Fruit fly (Drosophila melanogaster) whole organism, embryonic: ENCODE results near the gene lok.

ENCODE experiments used
- Aef1 ChIP-seq: fragments of 200-800 bp; sonication (Bioruptor generic); IDR thresholded peaks from 3 replicates; pipeline ENCODE4 v1.3.6; 2022; ENCODE audit warnings: missing biosample characterization, missing genetic modification characterization
- CG11398 ChIP-seq: fragments of 200-800 bp; sonication (Bioruptor generic); optimal IDR thresholded peaks from 2 replicates; lab custom pipeline; 2016; ENCODE audit warnings: missing biosample characterization, missing genetic modification characterization
- CG11456 ChIP-seq: fragments of 200-800 bp; sonication (Bioruptor generic); IDR thresholded peaks from 3 replicates; pipeline ENCODE4 v1.3.6; 2022; ENCODE audit warnings: missing biosample characterization, missing genetic modification characterization
- CG12236 ChIP-seq: fragments of 200-800 bp; sonication (Bioruptor generic); optimal IDR thresholded peaks from 2 replicates; lab custom pipeline; 2016; ENCODE audit warnings: missing biosample characterization, missing genetic modification characterization
- CG1233 ChIP-seq: fragments of 200-800 bp; sonication (Bioruptor generic); optimal IDR thresholded peaks from 4 replicates; lab custom pipeline; 2018; ENCODE audit warnings: missing biosample characterization, mild to moderate bottlenecking, missing genetic modification characterization
- CG15011 ChIP-seq: fragments of 200-800 bp; sonication (Bioruptor generic); optimal IDR thresholded peaks from 3 replicates; lab custom pipeline; 2018; ENCODE audit warnings: missing biosample characterization, mild to moderate bottlenecking, missing genetic modification characterization
- CG15479 ChIP-seq: fragments of 200-800 bp; sonication (Bioruptor generic); optimal IDR thresholded peaks from 3 replicates; lab custom pipeline; 2019; ENCODE audit warnings: missing biosample characterization, mild to moderate bottlenecking, missing genetic modification characterization, moderate library complexity
- CG16813 ChIP-seq: fragments of 200-800 bp; sonication (Bioruptor generic); IDR thresholded peaks from 3 replicates; pipeline ENCODE4 v1.3.6; 2022; ENCODE audit warnings: missing biosample characterization, missing genetic modification characterization; ENCODE audit not compliant: partially characterized antibody
- CG18599 ChIP-seq: fragments of 200-800 bp; sonication (Bioruptor generic); optimal IDR thresholded peaks from 3 replicates; lab custom pipeline; 2017; ENCODE audit warnings: missing biosample characterization, missing genetic modification characterization, mild to moderate bottlenecking, moderate library complexity, missing genetic modification reagents
- CG3163 ChIP-seq: fragments of 200-800 bp; sonication (Bioruptor generic); optimal IDR thresholded peaks from 3 replicates; lab custom pipeline; 2016; ENCODE audit warnings: missing biosample characterization, missing genetic modification characterization
- CG32532 ChIP-seq: fragments of 200-800 bp; sonication (Bioruptor generic); IDR thresholded peaks from 2 replicates; pipeline ENCODE4 v1.3.6; 2022; ENCODE audit warnings: missing biosample characterization, missing genetic modification characterization
- CG3726 ChIP-seq: fragments of 200-800 bp; sonication (Bioruptor generic); IDR thresholded peaks from 3 replicates; pipeline ENCODE4, ENCODE4 v1.3.6; 2022; ENCODE audit warnings: missing biosample characterization, missing genetic modification characterization
- CG42726 ChIP-seq: fragments of 200-800 bp; sonication (Bioruptor generic); IDR thresholded peaks from 2 replicates; pipeline ENCODE4 v1.3.6; 2022; ENCODE audit warnings: missing biosample characterization, missing genetic modification characterization; ENCODE audit not compliant: partially characterized antibody
- CG4360 ChIP-seq: fragments of 200-800 bp; sonication (Bioruptor generic); IDR thresholded peaks from 2 replicates; pipeline ENCODE4 v1.3.6; 2022; ENCODE audit warnings: missing biosample characterization, missing genetic modification characterization
- CG5953 ChIP-seq: fragments of 200-800 bp; sonication (Bioruptor generic); IDR thresholded peaks from 2 replicates; pipeline ENCODE4 v1.3.6; 2022; ENCODE audit warnings: missing biosample characterization, missing genetic modification characterization
- CG8281 ChIP-seq: fragments of 200-800 bp; sonication (Bioruptor generic); optimal IDR thresholded peaks from 2 replicates; lab custom pipeline; 2018; ENCODE audit warnings: missing biosample characterization, mild to moderate bottlenecking, missing genetic modification characterization, moderate library complexity
- CG8388 ChIP-seq: fragments of 200-800 bp; sonication (Bioruptor generic); optimal IDR thresholded peaks from 2 replicates; lab custom pipeline; 2019; ENCODE audit warnings: missing biosample characterization, mild to moderate bottlenecking, missing genetic modification characterization, moderate library complexity
- CG9437 ChIP-seq: fragments of 200-800 bp; sonication (Bioruptor generic); optimal IDR thresholded peaks from 2 replicates; lab custom pipeline; 2018; ENCODE audit warnings: missing biosample characterization, mild to moderate bottlenecking, missing genetic modification characterization
- CoRest ChIP-seq: fragments of 200-800 bp; sonication (Bioruptor generic); optimal IDR thresholded peaks from 3 replicates; lab custom pipeline; 2018; ENCODE audit warnings: missing biosample characterization, mild to moderate bottlenecking, missing genetic modification characterization, moderate library complexity
- Dp ChIP-seq: fragments of 200-800 bp; sonication (Bioruptor generic); optimal IDR thresholded peaks from 2 replicates; lab custom pipeline; 2018; ENCODE audit warnings: missing biosample characterization, mild to moderate bottlenecking, missing genetic modification characterization, moderate library complexity
- Hr78 ChIP-seq, 2 experiments: fragments of 200-800 bp in 1 of 2; fragments of >200 bp in 1 of 2; sonication (Bioruptor generic) in 1 of 2; optimal IDR thresholded peaks; 2 replicates each; lab custom pipeline; 2017 to 2019; ENCODE audit warnings: missing biosample characterization in 2 of 2, missing genetic modification characterization in 2 of 2, mild to moderate bottlenecking in 1 of 2, moderate library complexity in 1 of 2
- Hsf ChIP-seq: fragments of 200-800 bp; sonication (Bioruptor generic); optimal IDR thresholded peaks from 3 replicates; lab custom pipeline; 2016; ENCODE audit warnings: missing biosample characterization, missing genetic modification characterization
- Myb ChIP-seq: fragments of 200-800 bp; sonication (Bioruptor generic); optimal IDR thresholded peaks from 2 replicates; lab custom pipeline; 2016; ENCODE audit warnings: missing biosample characterization, missing genetic modification characterization
- ab ChIP-seq: fragments of 200-800 bp; sonication (Bioruptor generic); optimal IDR thresholded peaks from 2 replicates; lab custom pipeline; 2016; ENCODE audit warnings: missing biosample characterization, missing genetic modification characterization
- ato ChIP-seq: fragments of 200-800 bp; sonication (Bioruptor generic); IDR thresholded peaks from 2 replicates; pipeline ENCODE4 v1.3.6; 2022; ENCODE audit warnings: missing biosample characterization, missing genetic modification characterization; ENCODE audit not compliant: partially characterized antibody
- chif ChIP-seq, 2 experiments: fragments of 200-800 bp; sonication (Bioruptor generic); optimal IDR thresholded peaks; 3 replicates each; lab custom pipeline; 2016; ENCODE audit warnings: missing biosample characterization in 2 of 2, missing genetic modification characterization in 2 of 2
- chm ChIP-seq: fragments of 200-800 bp; sonication (Bioruptor generic); IDR thresholded peaks from 2 replicates; pipeline ENCODE4 v1.3.6; 2022; ENCODE audit warnings: missing biosample characterization, missing genetic modification characterization
- cwo ChIP-seq: fragments of 200-800 bp; sonication (Bioruptor generic); optimal IDR thresholded peaks from 3 replicates; lab custom pipeline; 2017; ENCODE audit warnings: missing biosample characterization, missing genetic modification characterization, mild to moderate bottlenecking, moderate library complexity, missing genetic modification reagents
- dysf ChIP-seq: fragments of 200-800 bp; sonication (Bioruptor generic); IDR thresholded peaks from 3 replicates; pipeline ENCODE4 v1.3.6; 2022; ENCODE audit warnings: missing biosample characterization, missing genetic modification characterization
- hkb ChIP-seq, 2 experiments: fragments of 200-800 bp in 1 of 2; fragments of >200 bp in 1 of 2; sonication (Bioruptor generic) in 1 of 2; IDR thresholded peaks in 1 of 2; optimal IDR thresholded peaks in 1 of 2; 2 replicates each; pipeline versions ENCODE4 v1.3.6 to Lab custom; 2017 to 2022; ENCODE audit warnings: missing biosample characterization in 1 of 2, missing genetic modification characterization in 1 of 2
- jing ChIP-seq: fragments of 200-800 bp; sonication (Bioruptor generic); optimal IDR thresholded peaks from 2 replicates; lab custom pipeline; 2018; ENCODE audit warnings: missing biosample characterization, mild to moderate bottlenecking, missing genetic modification characterization
- kah ChIP-seq: fragments of 200-800 bp; sonication (Bioruptor generic); optimal IDR thresholded peaks from 2 replicates; lab custom pipeline; 2018; ENCODE audit warnings: missing biosample characterization, mild to moderate bottlenecking, missing genetic modification characterization
- mam ChIP-seq: fragments of 200-800 bp; sonication (Bioruptor generic); optimal IDR thresholded peaks from 3 replicates; lab custom pipeline; 2016; ENCODE audit warnings: missing biosample characterization, missing genetic modification characterization
- pnt ChIP-seq: fragments of 200-800 bp; sonication (Bioruptor generic); optimal IDR thresholded peaks from 3 replicates; lab custom pipeline; 2016; ENCODE audit warnings: missing biosample characterization, missing genetic modification characterization
- pzg ChIP-seq: fragments of 200-800 bp; sonication (Bioruptor generic); optimal IDR thresholded peaks from 3 replicates; lab custom pipeline; 2018; ENCODE audit warnings: missing biosample characterization, mild to moderate bottlenecking, missing genetic modification characterization, moderate library complexity
- rib ChIP-seq: fragments of 200-800 bp; sonication (Bioruptor generic); IDR thresholded peaks from 2 replicates; pipeline ENCODE4 v1.3.6; 2022; ENCODE audit warnings: missing biosample characterization, missing genetic modification characterization
- row ChIP-seq: fragments of 200-800 bp; sonication (Bioruptor generic); IDR thresholded peaks from 3 replicates; pipeline ENCODE4 v1.3.6; 2022; ENCODE audit warnings: missing biosample characterization, missing genetic modification characterization
- sens-2 ChIP-seq: fragments of 200-800 bp; sonication (Bioruptor generic); IDR thresholded peaks from 2 replicates; pipeline ENCODE4 v1.3.6; 2022; ENCODE audit warnings: missing biosample characterization, missing genetic modification characterization
- sim ChIP-seq: fragments of 200-800 bp; sonication (Bioruptor generic); IDR thresholded peaks from 2 replicates; pipeline ENCODE4 v1.3.6; 2022; ENCODE audit warnings: missing biosample characterization, missing genetic modification characterization
- so ChIP-seq: fragments of 200-800 bp; sonication (Bioruptor generic); IDR thresholded peaks from 3 replicates; pipeline ENCODE4 v1.3.6; 2022; ENCODE audit warnings: missing biosample characterization, missing genetic modification characterization
- sob ChIP-seq: fragments of 200-800 bp; sonication (Bioruptor generic); IDR thresholded peaks from 2 replicates; pipeline ENCODE4 v1.3.6; 2022; ENCODE audit warnings: missing biosample characterization, missing genetic modification characterization
- sr ChIP-seq: fragments of 200-800 bp; sonication (Bioruptor generic); IDR thresholded peaks from 3 replicates; pipeline ENCODE4 v1.3.6; 2022; ENCODE audit warnings: missing biosample characterization, missing genetic modification characterization
- stwl ChIP-seq: fragments of 200-800 bp; sonication (Bioruptor generic); optimal IDR thresholded peaks from 3 replicates; lab custom pipeline; 2018; ENCODE audit warnings: missing biosample characterization, mild to moderate bottlenecking, missing genetic modification characterization, moderate library complexity
- tgo ChIP-seq: fragments of 200-800 bp; sonication (Bioruptor generic); IDR thresholded peaks from 3 replicates; pipeline ENCODE4 v1.3.6; 2022; ENCODE audit warnings: missing biosample characterization, missing genetic modification characterization
- tio ChIP-seq: fragments of 200-800 bp; sonication (Bioruptor generic); optimal IDR thresholded peaks from 2 replicates; lab custom pipeline; 2017; ENCODE audit warnings: missing biosample characterization, missing genetic modification characterization, inconsistent platforms
- ttk ChIP-seq: fragments of 200-800 bp; sonication (Bioruptor generic); IDR thresholded peaks from 2 replicates; pipeline ENCODE4 v2.1.2; 2022; ENCODE audit warnings: missing biosample characterization, missing genetic modification characterization
- z ChIP-seq: fragments of 200-800 bp; sonication (Bioruptor generic); IDR thresholded peaks from 3 replicates; pipeline ENCODE4 v1.3.6; 2022; ENCODE audit warnings: missing biosample characterization, missing genetic modification characterization

Gene lok

dm6 chr2L:20086295-20087096 is 25.3 kb downstream of the lok start (continued):
- peak; percentile 87 for TF ChIP-seq CG18599 (GFP tag; lab: Kevin White, UChicago)
- TF ChIP-seq Myb (GFP tag; lab: Kevin White, UChicago) = peak; percentile 53
- peak; percentile 89 for TF ChIP-seq CG15479 (GFP tag; lab: Kevin White, UChicago)
- TF ChIP-seq sob (GFP tag; lab: Robert Waterston, UW) = peak; percentile 74
- TF ChIP-seq CG42726 = no peak
- no peak for TF ChIP-seq CG16813
- TF ChIP-seq kah (GFP tag; lab: Kevin White, UChicago) = peak; percentile 95
- TF ChIP-seq tgo = peak; percentile 74; the same call in 2 of the 3 replicates
- peak; percentile 79 for TF ChIP-seq row (GFP tag; lab: Robert Waterston, UW)
- peak; percentile 82 for TF ChIP-seq sens-2 (GFP tag; lab: Robert Waterston, UW)
- TF ChIP-seq cwo = peak; percentile 90
- TF ChIP-seq CG15011 (GFP tag; lab: Kevin White, UChicago) = peak; percentile 67
- TF ChIP-seq ttk (GFP tag; lab: Robert Waterston, UW) = peak; percentile 81
- TF ChIP-seq Hsf (GFP tag; lab: Kevin White, UChicago) = peak; percentile 83
- peak; percentile 88 for TF ChIP-seq CG11456
- peak; percentile 99 for TF ChIP-seq sr (GFP tag; lab: Robert Waterston, UW)
- TF ChIP-seq pnt (GFP tag; lab: Kevin White, UChicago) = peak; percentile 80
- peak; percentile 64; the same call in 1 of the 3 replicates for TF ChIP-seq z (GFP tag; lab: Robert Waterston, UW)
- peak; percentile 84 for TF ChIP-seq CG1233 (GFP tag; lab: Kevin White, UChicago)
- peak; percentile 83; the same call in 1 of the 2 replicates for TF ChIP-seq chm
- peak; percentile 81 for TF ChIP-seq Aef1
- peak; percentile 44 for TF ChIP-seq CG9437 (GFP tag; lab: Kevin White, UChicago)
- TF ChIP-seq CG12236 (GFP tag; lab: Kevin White, UChicago) = peak; percentile 88
- peak; percentile 78 for TF ChIP-seq CG11398
- TF ChIP-seq CoRest (tag; lab: Kevin White, UChicago) = peak; percentile 83
- TF ChIP-seq rib = peak; percentile 71
- peak; percentile 92 for TF ChIP-seq so (GFP tag; lab: Robert Waterston, UW)
- no peak for TF ChIP-seq stwl
- TF ChIP-seq dysf (GFP tag; lab: Robert Waterston, UW) = peak; percentile 86
- TF ChIP-seq ato (GFP tag; lab: Robert Waterston, UW) = no peak
- TF ChIP-seq CG5953 (GFP tag; lab: Robert Waterston, UW) = peak; percentile 83
- TF ChIP-seq sim (GFP tag; lab: Robert Waterston, UW) = peak; percentile 59; the same call in 1 of the 2 replicates
- TF ChIP-seq CG3163 = peak; percentile 54
- TF ChIP-seq CG4360 (GFP tag; lab: Robert Waterston, UW) = peak; percentile 67
- peak; percentile 61 for TF ChIP-seq CG8281 (tag; lab: Kevin White, UChicago)
- TF ChIP-seq Dp (GFP tag; lab: Kevin White, UChicago) = no peak
- TF ChIP-seq ab (GFP tag; lab: Kevin White, UChicago) = no peak
- TF ChIP-seq mam (GFP tag; lab: Kevin White, UChicago) = peak; percentile 63
- TF ChIP-seq CG32532 (GFP tag; lab: Robert Waterston, UW) = peak; percentile 73
- peak; percentile 81 for TF ChIP-seq CG8388
- peak; percentile 79 to 86 for TF ChIP-seq chif (GFP tag; optimal IDR thresholded peaks at IDR 0.05; lab: Kevin White, UChicago)
- TF ChIP-seq Hr78 (GFP tag; optimal IDR thresholded peaks at IDR 0.05; lab: Kevin White, UChicago) = peak in 1 of 2 experiments; percentile 97
- TF ChIP-seq CG3726 (GFP tag; lab: Robert Waterston, UW) = peak; percentile 77; the same call in 1 of the 3 replicates
- TF ChIP-seq hkb (optimal IDR thresholded peaks at IDR 0.05; lab: Kevin White, UChicago) = no peak
- peak; percentile 91 for TF ChIP-seq hkb (GFP tag; IDR thresholded peaks at IDR 0.05; lab: Robert Waterston, UW)
- TF ChIP-seq pzg = no peak
- TF ChIP-seq jing (GFP tag; lab: Kevin White, UChicago) = peak; percentile 62
- TF ChIP-seq tio (GFP tag; lab: Kevin White, UChicago) = peak; percentile 72
